Fruit fly (Drosophila melanogaster): ENCODE results near the gene CG14106.
A peak's percentile ranks its signal among the peaks of the same experiment; 100 is the strongest.

The CG14106 gene

dm6 chr3L:13410999-13411398, 14.5 kb downstream of the CG14106 start (continued):
- peak; percentile 42; the same call in 2 of the 3 replicates for TF ChIP-seq CG17361 (GFP tag; IDR thresholded peaks at IDR 0.05)
- TF ChIP-seq chn (GFP tag; optimal IDR thresholded peaks at IDR 0.05) = peak; percentile 13
- peak; percentile 8 for TF ChIP-seq Vsx1 (GFP tag; optimal IDR thresholded peaks at IDR 0.05)
- peak; percentile 61 for TF ChIP-seq CG5245 (GFP tag; optimal IDR thresholded peaks at IDR 0.05)
- TF ChIP-seq Lhr (GFP tag; optimal IDR thresholded peaks at IDR 0.05) = peak; percentile 63
- 0 out of 2 replicates have a peak, but pooled peaks have one; percentile 20 for TF ChIP-seq Ptx1 (GFP tag; IDR thresholded peaks at IDR 0.05)
- peak; percentile 15 for TF ChIP-seq CG18764 (GFP tag; optimal IDR thresholded peaks at IDR 0.05)
- no peak for TF ChIP-seq vnd (GFP tag; IDR thresholded peaks at IDR 0.05; ENCODE audit: partially characterized antibody)
- peak; percentile 33 for TF ChIP-seq Hr3 (GFP tag; optimal IDR thresholded peaks at IDR 0.05)
- no peak for TF ChIP-seq CG17186 (GFP tag; optimal IDR thresholded peaks at IDR 0.05)

dm6 chr3L:13409809-13410521, 15.5 kb downstream of the CG14106 start:
- TF ChIP-seq sens (GFP tag) (peak; percentile 11), en (GFP tag; optimal IDR thresholded peaks at IDR 0.05) (no peak)

- peak in 1 of 3 experiments; percentile 48 for TF ChIP-seq lola (GFP tag; optimal IDR thresholded peaks at IDR 0.05)
- no peak for TF ChIP-seq ftz-f1 (GFP tag; optimal IDR thresholded peaks at IDR 0.05)
- TF ChIP-seq kay (GFP tag; optimal IDR thresholded peaks at IDR 0.05) = no peak
- no peak for TF ChIP-seq gce (GFP tag; IDR thresholded peaks at IDR 0.05)
- TF ChIP-seq CG3847 (GFP tag; IDR thresholded peaks at IDR 0.05) = no peak
- 0 out of 3 replicates have a peak, but pooled peaks have one; percentile 37 for TF ChIP-seq CG17361 (GFP tag; IDR thresholded peaks at IDR 0.05)
- no peak for TF ChIP-seq pita (GFP tag; optimal IDR thresholded peaks at IDR 0.05)
- TF ChIP-seq CG16779 (GFP tag; IDR thresholded peaks at IDR 0.05) = no peak
- no peak for TF ChIP-seq CG1602 (GFP tag; optimal IDR thresholded peaks at IDR 0.05)
- TF ChIP-seq CG1233 (GFP tag; optimal IDR thresholded peaks at IDR 0.05) = no peak
- TF ChIP-seq cato (GFP tag; optimal IDR thresholded peaks at IDR 0.05; ENCODE audit: borderline replicate concordance) = no peak
- peak; percentile 40 for TF ChIP-seq dmrt11E (tag; optimal IDR thresholded peaks at IDR 0.05)
- TF ChIP-seq Awh (GFP tag; IDR thresholded peaks at IDR 0.05) = no peak
- no peak for TF ChIP-seq rib (GFP tag; IDR thresholded peaks at IDR 0.05)
- TF ChIP-seq Med (GFP tag) = peak; percentile 41
- TF ChIP-seq bsh (GFP tag; optimal IDR thresholded peaks at IDR 0.05) = peak in 1 of 2 experiments; percentile 12
- TF ChIP-seq CG9437 (GFP tag; optimal IDR thresholded peaks at IDR 0.05) = no peak
- no peak for TF ChIP-seq CG3407 (GFP tag; optimal IDR thresholded peaks at IDR 0.05)
- no peak for TF ChIP-seq CG12155 (GFP tag; optimal IDR thresholded peaks at IDR 0.05)
- TF ChIP-seq tio (GFP tag; optimal IDR thresholded peaks at IDR 0.05) = peak; percentile 20
- no peak for TF ChIP-seq zfh2 (GFP tag; optimal IDR thresholded peaks at IDR 0.05)
- TF ChIP-seq CG10321 (GFP tag; IDR thresholded peaks at IDR 0.05) = no peak
- TF ChIP-seq hth (optimal IDR thresholded peaks at IDR 0.05) = no peak
- no peak for TF ChIP-seq HLH3B (GFP tag; IDR thresholded peaks at IDR 0.05)
- TF ChIP-seq sens (GFP tag) = peak; percentile 84
- TF ChIP-seq zen (tag; optimal IDR thresholded peaks at IDR 0.05) = no peak
- TF ChIP-seq CG9727 (GFP tag; optimal IDR thresholded peaks at IDR 0.05) = peak; percentile 37
- no peak for TF ChIP-seq Dek (tag; optimal IDR thresholded peaks at IDR 0.05)
- TF ChIP-seq CG13123 (GFP tag; optimal IDR thresholded peaks at IDR 0.05) = no peak
- peak; percentile 2 for TF ChIP-seq CG2712 (tag; optimal IDR thresholded peaks at IDR 0.05)
- no peak for TF ChIP-seq Neu2 (GFP tag; optimal IDR thresholded peaks at IDR 0.05; ENCODE audit: borderline replicate concordance)
- TF ChIP-seq phol (tag; optimal IDR thresholded peaks at IDR 0.05) = peak; percentile 18
- TF ChIP-seq CG11398 (GFP tag; optimal IDR thresholded peaks at IDR 0.05) = no peak
- no peak for TF ChIP-seq tap (tag; optimal IDR thresholded peaks at IDR 0.05)
- TF ChIP-seq gem (tag; optimal IDR thresholded peaks at IDR 0.05) = peak; percentile 6
- TF ChIP-seq CG2129 (GFP tag; IDR thresholded peaks at IDR 0.05; ENCODE audit: partially characterized antibody) = no peak
- TF ChIP-seq Camta (GFP tag; optimal IDR thresholded peaks at IDR 0.05) = no peak
These were observed 18.6 kb downstream of the CG14106 start for dm6 chr3L:13406873-13407272.
